Worm (Caenorhabditis elegans): ENCODE data around the gene C02F12.5.
A peak's percentile ranks its signal among the peaks of the same experiment; 100 is the strongest.

- TF ChIP-seq elt-1 (tag; optimal IDR thresholded peaks at IDR 0.05; ENCODE audit: borderline replicate concordance, insufficient read depth) = no peak
- peak; percentile 56 for TF ChIP-seq sptf-1 (tag; optimal IDR thresholded peaks at IDR 0.05)
- no peak for TF ChIP-seq nhr-76 (tag; optimal IDR thresholded peaks at IDR 0.05)
- TF ChIP-seq pha-4 (tag; optimal IDR thresholded peaks at IDR 0.05) = no peak
- no peak for TF ChIP-seq lsy-2 (tag; optimal IDR thresholded peaks at IDR 0.05)
- TF ChIP-seq mab-5 (tag; optimal IDR thresholded peaks at IDR 0.05) = no peak
- peak; percentile 10 for TF ChIP-seq mep-1 (tag; optimal IDR thresholded peaks at IDR 0.05)
Observed at ce11 chrX:3678507-3679175, 6.7 kb upstream of the C02F12.5 start, which contains the start of gene tag-52.
